Fruit fly (Drosophila melanogaster) whole organism, embryonic: Measurements from ENCODE around the gene CG12723.

Experiments
- CTCF ChIP-seq: fragments of 200-800 bp; sonication (Bioruptor generic); optimal IDR thresholded peaks from 2 replicates; lab custom pipeline; 2017; ENCODE audit warnings: missing biosample characterization, mild to moderate bottlenecking, missing genetic modification characterization, moderate library complexity
- insv ChIP-seq, 2 experiments: fragments of 200-800 bp; sonication (Bioruptor generic); optimal IDR thresholded peaks; 3 replicates each; lab custom pipeline; 2016 to 2018; ENCODE audit warnings: missing biosample characterization in 2 of 2, missing genetic modification characterization in 2 of 2
- sr ChIP-seq: fragments of 200-800 bp; sonication (Bioruptor generic); IDR thresholded peaks from 3 replicates; pipeline ENCODE4 v1.3.6; 2022; ENCODE audit warnings: missing biosample characterization, missing genetic modification characterization

DNA sequence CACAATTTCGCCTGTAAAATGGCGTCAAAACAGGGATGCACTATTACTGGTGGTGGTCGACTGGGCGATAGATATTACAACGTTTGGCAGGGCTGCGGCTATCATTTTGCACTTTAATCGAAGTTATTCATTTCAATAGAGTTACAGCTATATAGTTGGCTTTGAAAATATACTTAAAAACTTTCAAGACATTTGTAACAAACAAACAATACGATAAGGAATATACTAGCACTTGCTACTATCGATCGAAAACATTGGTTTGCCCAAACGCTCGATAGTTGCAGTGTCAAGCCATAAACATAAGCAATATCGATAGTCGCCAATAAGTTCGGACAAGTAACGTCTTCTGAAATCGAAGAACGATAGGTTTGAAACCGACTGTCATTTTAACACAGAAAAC lies 32.2 kb downstream of the CG12723 start, which contains the start of the genes Bap60 and CG12096:
- TF ChIP-seq insv (GFP tag; optimal IDR thresholded peaks at IDR 0.05; lab: Kevin White, UChicago) (peak in 1 of 2 experiments; percentile 38), sr (GFP tag; lab: Robert Waterston, UW) (no peak), CTCF (GFP tag; lab: Kevin White, UChicago) (peak; percentile 32)
